Fruit fly (Drosophila melanogaster) whole organism, prepupa: ENCODE measurements around the gene CG8679.

Experiments
- Blimp-1 ChIP-seq: fragments of 200-800 bp; sonication (Bioruptor generic); optimal IDR thresholded peaks from 3 replicates; lab custom pipeline; 2017; ENCODE audit warnings: missing biosample characterization, missing genetic modification characterization, mild to moderate bottlenecking, moderate library complexity, missing genetic modification reagents
- CG10669 ChIP-seq: fragments of 200-800 bp; sonication (Bioruptor generic); optimal IDR thresholded peaks from 3 replicates; lab custom pipeline; 2018; ENCODE audit warnings: missing biosample characterization, mild to moderate bottlenecking, missing genetic modification characterization, moderate library complexity
- CG11294 ChIP-seq: fragments of 200-800 bp; sonication (Bioruptor generic); IDR thresholded peaks from 2 replicates; pipeline ENCODE4 v1.3.6; 2022; ENCODE audit warnings: missing biosample characterization, missing genetic modification characterization
- CG11762 ChIP-seq: fragments of 200-800 bp; sonication (Bioruptor generic); optimal IDR thresholded peaks from 3 replicates; lab custom pipeline; 2016; ENCODE audit warnings: missing biosample characterization, missing genetic modification characterization; ENCODE audit not compliant: insufficient read depth
- CG15336 ChIP-seq: fragments of 200-800 bp; sonication (Bioruptor generic); IDR thresholded peaks from 2 replicates; pipeline ENCODE4 v1.3.6; 2022; ENCODE audit warnings: missing biosample characterization, missing genetic modification characterization
- CG1621 ChIP-seq: fragments of 200-800 bp; sonication (Bioruptor generic); optimal IDR thresholded peaks from 3 replicates; lab custom pipeline; 2018; ENCODE audit warnings: missing biosample characterization, mild to moderate bottlenecking, missing genetic modification characterization
- CG16779 ChIP-seq: fragments of 200-800 bp; sonication (Bioruptor generic); optimal IDR thresholded peaks from 3 replicates; lab custom pipeline; 2017; ENCODE audit warnings: missing biosample characterization, mild to moderate bottlenecking, missing genetic modification characterization
- CG3032 ChIP-seq: fragments of 200-800 bp; optimal IDR thresholded peaks from 2 replicates; lab custom pipeline; 2019; ENCODE audit warnings: missing biosample characterization, mild to moderate bottlenecking, missing genetic modification characterization, moderate library complexity
- CG31627 ChIP-seq: fragments of 200-800 bp; sonication (Bioruptor generic); optimal IDR thresholded peaks from 3 replicates; lab custom pipeline; 2016; ENCODE audit warnings: missing biosample characterization, missing genetic modification characterization
- CG34406 ChIP-seq: fragments of 200-800 bp; sonication (Bioruptor generic); optimal IDR thresholded peaks from 3 replicates; lab custom pipeline; 2016; ENCODE audit warnings: missing biosample characterization, missing genetic modification characterization
- CG3919 ChIP-seq: fragments of 200-800 bp; sonication (Bioruptor generic); optimal IDR thresholded peaks from 3 replicates; lab custom pipeline; 2016; ENCODE audit warnings: missing biosample characterization, missing genetic modification characterization
- CG4318 ChIP-seq: fragments of 200-800 bp; sonication (Bioruptor generic); optimal IDR thresholded peaks from 3 replicates; lab custom pipeline; 2017; ENCODE audit warnings: missing biosample characterization, mild to moderate bottlenecking, missing genetic modification characterization
- CG6276 ChIP-seq: fragments of 200-800 bp; sonication (Bioruptor generic); optimal IDR thresholded peaks from 2 replicates; lab custom pipeline; 2017; ENCODE audit warnings: missing biosample characterization, mild to moderate bottlenecking, missing genetic modification characterization
- CG6792 ChIP-seq: fragments of 200-800 bp; sonication (Bioruptor generic); optimal IDR thresholded peaks from 3 replicates; lab custom pipeline; 2016; ENCODE audit warnings: missing biosample characterization, missing genetic modification characterization
- CG6808 ChIP-seq: fragments of 200-800 bp; sonication (Bioruptor generic); optimal IDR thresholded peaks from 3 replicates; lab custom pipeline; 2017; ENCODE audit warnings: missing biosample characterization, missing genetic modification characterization, mild to moderate bottlenecking, moderate library complexity, missing genetic modification reagents
- CG6854 ChIP-seq: fragments of 200-800 bp; sonication (Bioruptor generic); optimal IDR thresholded peaks from 2 replicates; lab custom pipeline; 2017; ENCODE audit warnings: missing biosample characterization, mild to moderate bottlenecking, missing genetic modification characterization
- CG7368 ChIP-seq: fragments of 200-800 bp; sonication (Bioruptor generic); optimal IDR thresholded peaks from 3 replicates; lab custom pipeline; 2016; ENCODE audit warnings: missing biosample characterization, missing genetic modification characterization
- CG8119 ChIP-seq: fragments of 200-800 bp; sonication (Bioruptor generic); IDR thresholded peaks from 3 replicates; pipeline ENCODE4 v1.3.6; 2022; ENCODE audit warnings: missing biosample characterization, missing genetic modification characterization
- CG8319 ChIP-seq: fragments of 200-800 bp; sonication (Bioruptor generic); optimal IDR thresholded peaks from 3 replicates; lab custom pipeline; 2016; ENCODE audit warnings: missing biosample characterization, missing genetic modification characterization
- CG8632 ChIP-seq: fragments of 200-800 bp; sonication (Bioruptor generic); optimal IDR thresholded peaks from 3 replicates; lab custom pipeline; 2016; ENCODE audit warnings: missing biosample characterization, missing genetic modification characterization
- Eip75B ChIP-seq: fragments of 200-800 bp; sonication (Bioruptor generic); optimal IDR thresholded peaks from 3 replicates; lab custom pipeline; 2016; ENCODE audit warnings: missing biosample characterization, missing genetic modification characterization
- Eip78C ChIP-seq: fragments of 200-800 bp; sonication (Bioruptor generic); peaks from one replicate; lab custom pipeline; 2016; ENCODE audit warnings: missing biosample characterization, missing genetic modification characterization
- Eip93F ChIP-seq: fragments of 200-800 bp; sonication (Bioruptor generic); optimal IDR thresholded peaks from 2 replicates; lab custom pipeline; 2016; ENCODE audit warnings: missing biosample characterization, mild to moderate bottlenecking, missing genetic modification characterization
- Ets21C ChIP-seq: fragments of 200-800 bp; sonication (Bioruptor generic); optimal IDR thresholded peaks from 3 replicates; lab custom pipeline; 2016; ENCODE audit warnings: missing biosample characterization, missing genetic modification characterization
- Ets96B ChIP-seq: fragments of 200-800 bp; optimal IDR thresholded peaks from 2 replicates; lab custom pipeline; 2019; ENCODE audit warnings: missing biosample characterization, mild to moderate bottlenecking, missing genetic modification characterization, moderate library complexity
- Gug ChIP-seq: fragments of 200-800 bp; sonication (Bioruptor generic); IDR thresholded peaks from 2 replicates; pipeline ENCODE4 v1.3.6; 2022; ENCODE audit warnings: missing biosample characterization, missing genetic modification characterization
- Hr38 ChIP-seq: sonication (Bioruptor generic); optimal IDR thresholded peaks from 2 replicates; lab custom pipeline; 2016; ENCODE audit warnings: missing biosample characterization, missing genetic modification characterization
- Lpt ChIP-seq: fragments of 200-800 bp; sonication (Bioruptor generic); optimal IDR thresholded peaks from 3 replicates; lab custom pipeline; 2016; ENCODE audit warnings: missing biosample characterization, missing genetic modification characterization
- OdsH ChIP-seq: fragments of 200-800 bp; sonication (Bioruptor generic); optimal IDR thresholded peaks from 3 replicates; lab custom pipeline; 2016; ENCODE audit warnings: missing biosample characterization, missing genetic modification characterization
- Smox ChIP-seq: fragments of 200-800 bp; sonication (Bioruptor generic); optimal IDR thresholded peaks from 3 replicates; lab custom pipeline; 2016; ENCODE audit warnings: missing biosample characterization, missing genetic modification characterization
- Sox102F ChIP-seq: fragments of 200-800 bp; sonication (Bioruptor generic); optimal IDR thresholded peaks from 2 replicates; lab custom pipeline; 2016; ENCODE audit warnings: missing biosample characterization, mild to moderate bottlenecking, missing genetic modification characterization
- Sox14 ChIP-seq: fragments of 200-800 bp; sonication (Bioruptor generic); optimal IDR thresholded peaks from 3 replicates; lab custom pipeline; 2016; ENCODE audit warnings: missing biosample characterization, missing genetic modification characterization
- Sox15 ChIP-seq: fragments of 200-800 bp; sonication (Bioruptor generic); optimal IDR thresholded peaks from 3 replicates; lab custom pipeline; 2016; ENCODE audit warnings: missing biosample characterization, missing genetic modification characterization
- achi ChIP-seq: fragments of 200-800 bp; sonication (Bioruptor generic); optimal IDR thresholded peaks from 3 replicates; lab custom pipeline; 2016; ENCODE audit warnings: missing biosample characterization, missing genetic modification characterization
- acj6 ChIP-seq: fragments of 200-800 bp; sonication (Bioruptor generic); optimal IDR thresholded peaks from 3 replicates; lab custom pipeline; 2016; ENCODE audit warnings: missing biosample characterization, missing genetic modification characterization
- cyc ChIP-seq: fragments of 200-800 bp; sonication (Bioruptor generic); optimal IDR thresholded peaks from 3 replicates; lab custom pipeline; 2016; ENCODE audit warnings: missing biosample characterization, missing genetic modification characterization
- dac ChIP-seq: fragments of 200-800 bp; sonication (Bioruptor generic); optimal IDR thresholded peaks from 2 replicates; lab custom pipeline; 2017; ENCODE audit warnings: missing biosample characterization, mild to moderate bottlenecking, missing genetic modification characterization
- dsx ChIP-seq: fragments of 200-800 bp; optimal IDR thresholded peaks from 3 replicates; lab custom pipeline; 2019; ENCODE audit warnings: missing biosample characterization, mild to moderate bottlenecking, missing genetic modification characterization, moderate library complexity; ENCODE audit not compliant: poor library complexity, severe bottlenecking
- eg ChIP-seq: fragments of 200-800 bp; sonication (Bioruptor generic); IDR thresholded peaks from 3 replicates; pipeline ENCODE4 v1.3.6; 2022; ENCODE audit warnings: missing biosample characterization, missing genetic modification characterization
- esn ChIP-seq: fragments of 200-800 bp; sonication (Bioruptor generic); optimal IDR thresholded peaks from 2 replicates; lab custom pipeline; 2016; ENCODE audit warnings: missing biosample characterization, mild to moderate bottlenecking, missing genetic modification characterization, moderate library complexity
- fd59A ChIP-seq: fragments of 200-800 bp; sonication (Bioruptor generic); optimal IDR thresholded peaks from 2 replicates; lab custom pipeline; 2017; ENCODE audit warnings: missing biosample characterization, mild to moderate bottlenecking, missing genetic modification characterization, missing genetic modification reagents
- fd85E ChIP-seq: fragments of 200-800 bp; sonication (Bioruptor generic); optimal IDR thresholded peaks from 3 replicates; lab custom pipeline; 2016; ENCODE audit warnings: missing biosample characterization, missing genetic modification characterization
- fkh ChIP-seq: fragments of 200-800 bp; sonication (Bioruptor generic); optimal IDR thresholded peaks from 3 replicates; lab custom pipeline; 2017; ENCODE audit warnings: missing biosample characterization, mild to moderate bottlenecking, missing genetic modification characterization, moderate library complexity
- lz ChIP-seq: fragments of 200-800 bp; sonication (Bioruptor generic); optimal IDR thresholded peaks from 3 replicates; lab custom pipeline; 2016; ENCODE audit warnings: missing biosample characterization, missing genetic modification characterization
- net ChIP-seq: fragments of 200-800 bp; sonication (Bioruptor generic); optimal IDR thresholded peaks from 3 replicates; lab custom pipeline; 2016; ENCODE audit warnings: missing biosample characterization, missing genetic modification characterization
- pdm3 ChIP-seq: fragments of 200-800 bp; sonication (Bioruptor generic); optimal IDR thresholded peaks from 3 replicates; lab custom pipeline; 2016; ENCODE audit warnings: missing biosample characterization, missing genetic modification characterization
- svp ChIP-seq: fragments of 200-800 bp; sonication (Bioruptor generic); peaks from one replicate; lab custom pipeline; 2016; ENCODE audit warnings: missing biosample characterization, missing genetic modification characterization
- topi ChIP-seq: fragments of 200-800 bp; sonication (Bioruptor generic); optimal IDR thresholded peaks from 3 replicates; lab custom pipeline; 2016; ENCODE audit warnings: missing biosample characterization, missing genetic modification characterization
- vri ChIP-seq: fragments of 200-800 bp; sonication (Bioruptor generic); optimal IDR thresholded peaks from 3 replicates; lab custom pipeline; 2016; ENCODE audit warnings: missing biosample characterization, mild to moderate bottlenecking, missing genetic modification characterization

The CG8679 gene

dm6 chr2L:21237748-21238459 lies 19.6 kb upstream of the CG8679 start (continued):
- TF ChIP-seq Gug (no peak), CG15336 (no peak), CG6854 (peak; percentile 59), Sox14 (GFP tag; lab: Kevin White, UChicago) (peak; percentile 46), achi (no peak), eg (no peak), Ets96B (no peak), CG7368 (no peak), esn (no peak), CG3032 (no peak), Lpt (GFP tag; lab: Kevin White, UChicago) (peak; percentile 75), net (GFP tag; lab: Kevin White, UChicago) (peak; percentile 13), fkh (GFP tag; lab: Kevin White, UChicago) (peak; percentile 68), Eip93F (GFP tag; lab: Kevin White, UChicago) (no peak), CG34406 (GFP tag; lab: Kevin White, UChicago) (no peak), CG11762 (GFP tag; lab: Kevin White, UChicago) (no peak), dsx (peak; percentile 24), Sox15 (GFP tag; lab: Kevin White, UChicago) (no peak), Eip75B (peak; percentile 37), CG8319 (GFP tag; lab: Kevin White, UChicago) (no peak), CG11294 (GFP tag; lab: Robert Waterston, UW) (no peak), OdsH (GFP tag; lab: Kevin White, UChicago) (no peak), CG6276 (GFP tag; lab: Kevin White, UChicago) (peak; percentile 38), CG8632 (GFP tag; lab: Kevin White, UChicago) (no peak), fd85E (GFP tag; lab: Kevin White, UChicago) (peak; percentile 14), acj6 (GFP tag; lab: Kevin White, UChicago) (no peak), fd59A (GFP tag; lab: Kevin White, UChicago) (no peak), Hr38 (GFP tag; lab: Kevin White, UChicago) (no peak), dac (GFP tag; lab: Kevin White, UChicago) (no peak), CG4318 (GFP tag; lab: Kevin White, UChicago) (no peak), Blimp-1 (GFP tag; lab: Kevin White, UChicago) (no peak), CG1621 (tag; lab: Kevin White, UChicago) (no peak), CG6792 (GFP tag; lab: Kevin White, UChicago) (no peak), Sox102F (GFP tag; lab: Kevin White, UChicago) (peak; percentile 33), CG3919 (GFP tag; lab: Kevin White, UChicago) (peak; percentile 35)
- TF ChIP-seq, all 60 proteins: peak for 16

dm6 chr2L:21237048-21237747 lies 18.9 kb upstream of the CG8679 start, which contains the start of gene Hr39:
Hr39 (plus strand) TSS chr2L:21237250.
- no peak for TF ChIP-seq CG8632 (GFP tag; lab: Kevin White, UChicago)
- TF ChIP-seq Blimp-1 (GFP tag; lab: Kevin White, UChicago): no peak
- TF ChIP-seq CG6808 (GFP tag; lab: Kevin White, UChicago): no peak
- no peak for TF ChIP-seq CG10669
- TF ChIP-seq net (GFP tag; lab: Kevin White, UChicago): no peak
- TF ChIP-seq CG8119: no peak
- TF ChIP-seq OdsH (GFP tag; lab: Kevin White, UChicago): no peak
- TF ChIP-seq Eip78C (GFP tag; lab: Kevin White, UChicago): peak; percentile 59
- no peak for TF ChIP-seq fd85E (GFP tag; lab: Kevin White, UChicago)
- TF ChIP-seq Smox (GFP tag; lab: Kevin White, UChicago): no peak
- TF ChIP-seq Sox14 (GFP tag; lab: Kevin White, UChicago): peak; percentile 62
- no peak for TF ChIP-seq CG16779 (tag; lab: Kevin White, UChicago)
- TF ChIP-seq topi (GFP tag; lab: Kevin White, UChicago): peak; percentile 3
- no peak for TF ChIP-seq Ets21C
- peak; percentile 8 for TF ChIP-seq CG7368
- peak; percentile 28 for TF ChIP-seq lz (GFP tag; lab: Kevin White, UChicago)
- no peak for TF ChIP-seq achi
- TF ChIP-seq CG3919 (GFP tag; lab: Kevin White, UChicago): no peak
- no peak for TF ChIP-seq CG31627
- no peak for TF ChIP-seq dac (GFP tag; lab: Kevin White, UChicago)
- TF ChIP-seq CG6792 (GFP tag; lab: Kevin White, UChicago): no peak
- TF ChIP-seq pdm3 (GFP tag; lab: Kevin White, UChicago): no peak
- no peak for TF ChIP-seq cyc (GFP tag; lab: Kevin White, UChicago)
- TF ChIP-seq CG1621 (tag; lab: Kevin White, UChicago): no peak
- TF ChIP-seq vri (GFP tag; lab: Kevin White, UChicago): no peak
- peak; percentile 95 for TF ChIP-seq svp (GFP tag; lab: Kevin White, UChicago)
